Worm (Caenorhabditis elegans) whole organism, L4 larva: ENCODE results near the gene F28H6.8.

Experiments
- F37D6.2 ChIP-seq: sonication (generic microtip); optimal IDR thresholded peaks from 2 replicates; lab custom pipeline; 2016; ENCODE audit warnings: mild to moderate bottlenecking, missing genetic modification characterization, missing compliant biosample characterization
- R02D3.7 ChIP-seq: fragments of 150-350 bp; sonication (generic microtip); optimal IDR thresholded peaks from 3 replicates; lab custom pipeline; 2014; ENCODE audit warnings: missing biosample characterization, missing genetic modification characterization
- Y5F2A.4 ChIP-seq: fragments of 200-800 bp; sonication (Bioruptor generic); optimal IDR thresholded peaks from 2 replicates; lab custom pipeline; 2018; ENCODE audit warnings: mild to moderate bottlenecking, missing genetic modification characterization, missing compliant biosample characterization
- Y75B8A.6 ChIP-seq: fragments of 200-800 bp; sonication (Bioruptor generic); IDR thresholded peaks from 2 replicates; pipeline ENCODE4 v1.3.6; 2022; ENCODE audit warnings: missing genetic modification reagents, missing genetic modification characterization, missing compliant biosample characterization
- ZK337.2 ChIP-seq: fragments of 200-800 bp; sonication (Bioruptor generic); IDR thresholded peaks from 2 replicates; pipeline ENCODE4 v1.3.6; 2022; ENCODE audit warnings: missing genetic modification reagents, missing genetic modification characterization, missing compliant biosample characterization
- ZK546.5 ChIP-seq, 2 experiments: sonication (generic microtip); optimal IDR thresholded peaks; 2 replicates each; lab custom pipeline; 2017; ENCODE audit warnings: missing biosample characterization in 2 of 2, missing genetic modification characterization in 2 of 2
- aha-1 ChIP-seq: fragments of 150-350 bp; peaks from one replicate; lab custom pipeline; 2014; ENCODE audit warnings: missing biosample characterization, missing genetic modification characterization
- ama-1 ChIP-seq: fragments of 150-350 bp; optimal IDR thresholded peaks from 2 replicates; lab custom pipeline; 2014; ENCODE audit warnings: inconsistent platforms, mixed read lengths
- attf-4 ChIP-seq: sonication (generic microtip); optimal IDR thresholded peaks from 3 replicates; lab custom pipeline; 2017; ENCODE audit warnings: missing biosample characterization, missing genetic modification characterization
- ceh-20 ChIP-seq: fragments of 200-800 bp; sonication (Bioruptor generic); IDR thresholded peaks from 2 replicates; pipeline ENCODE4 v1.3.6; 2022; ENCODE audit warnings: missing genetic modification reagents, missing genetic modification characterization, missing compliant biosample characterization
- ceh-62 ChIP-seq: sonication (generic microtip); optimal IDR thresholded peaks from 2 replicates; lab custom pipeline; 2017; ENCODE audit warnings: missing biosample characterization, missing genetic modification characterization
- ces-1 ChIP-seq: fragments of 150-350 bp; sonication (generic microtip); optimal IDR thresholded peaks from 4 replicates; lab custom pipeline; 2014; ENCODE audit warnings: missing biosample characterization, missing genetic modification reagents, missing genetic modification characterization
- daf-16 ChIP-seq, 3 experiments: sonication (generic microtip); optimal IDR thresholded peaks; 2 replicates each; lab custom pipeline; 2016 to 2017; ENCODE audit warnings: missing genetic modification characterization in 3 of 3, missing genetic modification reagents in 3 of 3, mild to moderate bottlenecking in 2 of 3, missing compliant biosample characterization in 2 of 3, missing biosample characterization in 1 of 3, moderate library complexity in 1 of 3
- daf-19 ChIP-seq: fragments of 200-800 bp; sonication (Bioruptor generic); conservative IDR thresholded peaks from 2 replicates; pipeline ENCODE4 v1.3.6; 2022; ENCODE audit warnings: missing genetic modification characterization, missing compliant biosample characterization
- daf-8 ChIP-seq: fragments of 200-800 bp; sonication (Bioruptor generic); IDR thresholded peaks from 2 replicates; pipeline ENCODE4 v1.3.6; 2022; ENCODE audit warnings: missing genetic modification characterization, missing compliant biosample characterization
- dmd-6 ChIP-seq: fragments of 200-800 bp; sonication (Bioruptor generic); IDR thresholded peaks from 2 replicates; pipeline ENCODE4 v1.3.6; 2022; ENCODE audit warnings: missing genetic modification reagents, missing genetic modification characterization, missing compliant biosample characterization
- egl-27 ChIP-seq: sonication (generic microtip); optimal IDR thresholded peaks from 3 replicates; lab custom pipeline; 2017; ENCODE audit warnings: missing biosample characterization, missing genetic modification reagents, missing genetic modification characterization
- gei-8 ChIP-seq: fragments of 200-800 bp; sonication (Bioruptor generic); optimal IDR thresholded peaks from 2 replicates; lab custom pipeline; 2018; ENCODE audit warnings: mild to moderate bottlenecking, missing genetic modification characterization, missing compliant biosample characterization
- hif-1 ChIP-seq, 2 experiments: sonication (generic microtip); optimal IDR thresholded peaks; 2 replicates each; lab custom pipeline; 2016 to 2017; ENCODE audit warnings: missing compliant biosample characterization in 2 of 2, missing genetic modification characterization in 2 of 2, missing genetic modification reagents in 2 of 2, missing genotype in 2 of 2, mild to moderate bottlenecking in 1 of 2
- hlh-30 ChIP-seq: sonication (generic microtip); optimal IDR thresholded peaks from 2 replicates; lab custom pipeline; 2017; ENCODE audit warnings: antibody characterized with exemption, mild to moderate bottlenecking, missing genetic modification characterization, missing compliant biosample characterization; ENCODE audit not compliant: insufficient read depth
- lin-1 ChIP-seq: fragments of 200-800 bp; sonication (Bioruptor generic); IDR thresholded peaks from 2 replicates; pipeline ENCODE4 v1.3.6; 2022; ENCODE audit warnings: missing genetic modification reagents, missing genetic modification characterization, missing compliant biosample characterization
- lin-38 ChIP-seq: fragments of 200-800 bp; sonication (Bioruptor generic); IDR thresholded peaks from 2 replicates; pipeline ENCODE4 v1.3.6; 2022; ENCODE audit warnings: missing genetic modification reagents, missing genetic modification characterization, missing compliant biosample characterization
- lir-3 ChIP-seq: sonication (generic microtip); optimal IDR thresholded peaks from 2 replicates; lab custom pipeline; 2016; ENCODE audit warnings: mild to moderate bottlenecking, missing genetic modification characterization, missing compliant biosample characterization
- madf-5 ChIP-seq, 2 experiments: fragments of 200-800 bp; sonication (Bioruptor generic); IDR thresholded peaks; 2 replicates each; pipeline ENCODE4 v1.3.6; 2022; ENCODE audit warnings: missing compliant biosample characterization in 2 of 2, missing genetic modification characterization in 2 of 2
- mdt-29 ChIP-seq: fragments of 200-800 bp; sonication (Bioruptor generic); IDR thresholded peaks from 2 replicates; pipeline ENCODE4 v1.3.6; 2022; ENCODE audit warnings: missing genetic modification reagents, missing genetic modification characterization, missing compliant biosample characterization
- mep-1 ChIP-seq: fragments of 150-350 bp; sonication (generic microtip); optimal IDR thresholded peaks from 3 replicates; lab custom pipeline; 2014; ENCODE audit warnings: missing biosample characterization, missing genetic modification characterization
- mxl-2 ChIP-seq: fragments of 200-800 bp; sonication (Bioruptor generic); conservative IDR thresholded peaks from 2 replicates; pipeline ENCODE4 v1.3.6; 2022; ENCODE audit warnings: missing genetic modification reagents, missing genetic modification characterization, missing compliant biosample characterization
- nhr-111 ChIP-seq: fragments of 200-800 bp; sonication (Bioruptor generic); optimal IDR thresholded peaks from 2 replicates; lab custom pipeline; 2018; ENCODE audit warnings: mild to moderate bottlenecking, missing genetic modification characterization, missing compliant biosample characterization
- nhr-237 ChIP-seq: sonication (generic microtip); optimal IDR thresholded peaks from 2 replicates; lab custom pipeline; 2017; ENCODE audit warnings: missing biosample characterization, missing genetic modification characterization
- nhr-41 ChIP-seq: fragments of 200-800 bp; sonication (Bioruptor generic); IDR thresholded peaks from 2 replicates; pipeline ENCODE4 v1.3.6; 2022; ENCODE audit warnings: missing genetic modification reagents, missing genetic modification characterization, missing compliant biosample characterization
- nhr-42 ChIP-seq: fragments of 200-800 bp; sonication (Bioruptor generic); IDR thresholded peaks from 2 replicates; pipeline ENCODE4 v1.3.6; 2022; ENCODE audit warnings: missing genetic modification characterization, missing compliant biosample characterization
- nhr-48 ChIP-seq: sonication (generic microtip); optimal IDR thresholded peaks from 2 replicates; lab custom pipeline; 2016; ENCODE audit warnings: mild to moderate bottlenecking, missing genetic modification characterization, missing compliant biosample characterization
- nhr-6 ChIP-seq: fragments of 150-350 bp; optimal IDR thresholded peaks from 2 replicates; lab custom pipeline; 2014; ENCODE audit warnings: missing biosample characterization, missing genetic modification characterization
- nhr-77 ChIP-seq: fragments of 150-350 bp; optimal IDR thresholded peaks from 2 replicates; lab custom pipeline; 2014; ENCODE audit warnings: missing biosample characterization, missing genetic modification characterization
- sdz-12 ChIP-seq: fragments of 200-800 bp; sonication (Bioruptor generic); optimal IDR thresholded peaks from 2 replicates; lab custom pipeline; 2018; ENCODE audit warnings: mild to moderate bottlenecking, missing genetic modification characterization, missing compliant biosample characterization
- spr-1 ChIP-seq: sonication (generic microtip); optimal IDR thresholded peaks from 2 replicates; lab custom pipeline; 2016; ENCODE audit warnings: mild to moderate bottlenecking, missing genetic modification characterization, missing compliant biosample characterization
- unc-130 ChIP-seq: sonication (generic microtip); optimal IDR thresholded peaks from 2 replicates; lab custom pipeline; 2016; ENCODE audit warnings: missing genetic modification reagents, missing genetic modification characterization, missing compliant biosample characterization
- unc-62 ChIP-seq, 3 experiments: fragments of 150-350 bp in 1 of 3; sonication (generic microtip); optimal IDR thresholded peaks in 2 of 3; peaks in 1 of 3; 1 replicate in 1 of 3; 2 replicates in 2 of 3; lab custom pipeline; 2014 to 2017; ENCODE audit warnings: missing biosample characterization in 3 of 3, missing genetic modification characterization in 3 of 3, missing genetic modification reagents in 3 of 3, missing genotype in 1 of 3
- zfp-3 ChIP-seq: fragments of 200-800 bp; sonication (Bioruptor generic); conservative IDR thresholded peaks from 2 replicates; pipeline ENCODE4 v1.3.6; 2022; ENCODE audit warnings: missing genetic modification reagents, missing genetic modification characterization, missing compliant biosample characterization
- ztf-11 ChIP-seq: fragments of 150-350 bp; optimal IDR thresholded peaks from 2 replicates; lab custom pipeline; 2014; ENCODE audit warnings: missing biosample characterization, missing genetic modification characterization
- ztf-7 ChIP-seq: fragments of 150-350 bp; optimal IDR thresholded peaks from 2 replicates; lab custom pipeline; 2014; ENCODE audit warnings: missing biosample characterization, missing genetic modification characterization

The F28H6.8 gene

ce11 chrX:14115480-14116161, 18.5 kb downstream of the F28H6.8 start, which contains the start of gene F28H6.7 (continued):
- TF ChIP-seq ama-1 (lab: Kevin White, UChicago) (no peak), ztf-11 (tag; lab: Kevin White, UChicago) (no peak), nhr-77 (tag; lab: Kevin White, UChicago) (peak; percentile 33), gei-8 (GFP tag; lab: Kevin White, UChicago) (peak; percentile 30), Y5F2A.4 (GFP tag; lab: Kevin White, UChicago) (peak; percentile 52), ZK337.2 (peak; percentile 60), egl-27 (tag; lab: Kevin White, UChicago) (no peak), Y75B8A.6 (0 out of 2 replicates have a peak, but pooled peaks have one; percentile 11), hlh-30 (peak; percentile 48), nhr-41 (GFP tag; lab: Robert Waterston, UW) (0 out of 2 replicates have a peak, but pooled peaks have one; percentile 64), R02D3.7 (no peak), attf-4 (tag; lab: Kevin White, UChicago) (no peak), spr-1 (tag; lab: Kevin White, UChicago) (peak; percentile 44), ceh-62 (tag; lab: Kevin White, UChicago) (no peak), unc-130 (GFP tag; lab: Kevin White, UChicago) (peak; percentile 16), mxl-2 (no peak; the same call in 1 of the 2 replicates), mep-1 (tag; lab: Kevin White, UChicago) (peak; percentile 52), dmd-6 (GFP tag; lab: Robert Waterston, UW) (peak; percentile 43; the same call in 1 of the 2 replicates), F37D6.2 (tag; lab: Kevin White, UChicago) (peak; percentile 18), mdt-29 (GFP tag; lab: Robert Waterston, UW) (no peak), ceh-20 (GFP tag; lab: Robert Waterston, UW) (peak; percentile 63; the same call in 1 of the 2 replicates), nhr-6 (tag; lab: Kevin White, UChicago) (no peak)

- no peak for TF ChIP-seq hif-1 (tag; optimal IDR thresholded peaks at IDR 0.05; lab: Kevin White, UChicago)
- TF ChIP-seq lir-3 (tag; lab: Kevin White, UChicago): no peak
- no peak for TF ChIP-seq ZK546.5 (tag; optimal IDR thresholded peaks at IDR 0.05; lab: Kevin White, UChicago)
- TF ChIP-seq ama-1 (lab: Kevin White, UChicago): no peak
Measured at ce11 chrX:14113347-14113746, 20.8 kb downstream of the F28H6.8 start, which contains the start of gene nhr-281. Gene nhr-281 (minus strand): TSS chrX:14113447.

- TF ChIP-seq unc-62 (GFP tag; optimal IDR thresholded peaks at IDR 0.05 in 1 of 2; lab: Kevin White, UChicago): peak in 1 of 2 experiments; percentile 39
- TF ChIP-seq unc-62 (tag; optimal IDR thresholded peaks at IDR 0.05; lab: Kevin White, UChicago): no peak
- TF ChIP-seq ztf-7 (tag; lab: Kevin White, UChicago): no peak
Measured at ce11 chrX:14108245-14108644, 25.9 kb downstream of the F28H6.8 start, which contains the start of gene F16B12.7. Gene F16B12.7 (plus strand): TSS chrX:14108545.

- TF ChIP-seq Y5F2A.4 (GFP tag; lab: Kevin White, UChicago) (no peak), aha-1 (no peak), daf-8 (GFP tag; lab: Robert Waterston, UW) (no peak), unc-62 (GFP tag; optimal IDR thresholded peaks at IDR 0.05 in 1 of 2; lab: Kevin White, UChicago) (peak in 1 of 2 experiments; percentile 95), unc-62 (tag; optimal IDR thresholded peaks at IDR 0.05; lab: Kevin White, UChicago) (no peak), Y75B8A.6 (no peak)
Measured at ce11 chrX:14102474-14102873, 31.7 kb downstream of the F28H6.8 start.

- TF ChIP-seq lin-1: no peak
- TF ChIP-seq nhr-237 (tag; lab: Kevin White, UChicago): no peak
- TF ChIP-seq ZK337.2: no peak
- no peak for TF ChIP-seq lir-3 (tag; lab: Kevin White, UChicago)
- no peak for TF ChIP-seq zfp-3
- TF ChIP-seq nhr-42: peak; percentile 11; the same call in 1 of the 2 replicates
- no peak for TF ChIP-seq ceh-62 (tag; lab: Kevin White, UChicago)
- no peak for TF ChIP-seq sdz-12
- no peak for TF ChIP-seq nhr-48 (tag; lab: Kevin White, UChicago)
- no peak for TF ChIP-seq madf-5 (GFP tag; IDR thresholded peaks at IDR 0.05; lab: Robert Waterston, UW)
- TF ChIP-seq daf-19: no peak
- no peak for TF ChIP-seq daf-16 (GFP tag; optimal IDR thresholded peaks at IDR 0.05; lab: Kevin White, UChicago)
- peak; percentile 66 for TF ChIP-seq daf-16 (tag; optimal IDR thresholded peaks at IDR 0.05; lab: Kevin White, UChicago)
- no peak for TF ChIP-seq nhr-111 (GFP tag; lab: Kevin White, UChicago)
- TF ChIP-seq ceh-20 (GFP tag; lab: Robert Waterston, UW): 0 out of 2 replicates have a peak, but pooled peaks have one; percentile 52
- TF ChIP-seq lin-38 (GFP tag; lab: Robert Waterston, UW): peak; percentile 91
- TF ChIP-seq ces-1: no peak
Measured at ce11 chrX:14101986-14102385, 32.2 kb downstream of the F28H6.8 start, which contains the start of gene F16B12.6. Gene F16B12.6 (plus strand): TSS chrX:14102316.
